Fruit fly (Drosophila melanogaster): ENCODE data around the gene CG15239.

The CG15239 gene

DNA sequence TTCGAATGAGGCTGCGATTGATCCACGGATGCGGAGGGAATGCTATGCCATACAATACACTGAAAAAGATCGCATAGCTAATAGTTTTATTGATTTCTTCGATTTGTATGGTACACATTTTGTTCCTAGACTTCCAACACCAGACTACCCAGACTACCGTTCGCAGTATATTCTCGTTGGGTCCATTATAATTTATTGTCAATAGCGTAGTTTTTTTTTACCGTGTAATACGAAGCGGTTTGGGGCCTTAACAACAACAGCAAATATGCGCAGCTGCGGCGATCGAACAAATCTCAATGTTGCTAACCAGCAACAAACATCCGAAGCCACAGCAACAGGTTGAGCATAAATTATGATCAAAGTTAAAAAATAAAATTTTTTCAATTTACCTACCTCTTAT lies 45.3 kb upstream of the CG15239 start (continued):
- peak; percentile 79 for TF ChIP-seq wek (GFP tag; optimal IDR thresholded peaks at IDR 0.05)
- TF ChIP-seq CG5180 (GFP tag; optimal IDR thresholded peaks at IDR 0.05), result peak; percentile 77
- TF ChIP-seq jing (GFP tag; optimal IDR thresholded peaks at IDR 0.05), result peak; percentile 62
- peak; percentile 85 for TF ChIP-seq lilli (GFP tag; optimal IDR thresholded peaks at IDR 0.05)
- TF ChIP-seq btn (GFP tag; optimal IDR thresholded peaks at IDR 0.05), result peak; percentile 64
- peak; percentile 52 for TF ChIP-seq Oaz (GFP tag; IDR thresholded peaks at IDR 0.05)
- peak; percentile 65 for TF ChIP-seq CG12155 (GFP tag; optimal IDR thresholded peaks at IDR 0.05)
- peak; percentile 67 for TF ChIP-seq CG8388 (GFP tag; optimal IDR thresholded peaks at IDR 0.05)
- TF ChIP-seq CG12219 (GFP tag; optimal IDR thresholded peaks at IDR 0.05), result peak; percentile 82
- TF ChIP-seq CG1024 (GFP tag; IDR thresholded peaks at IDR 0.05), result 0 out of 2 replicates have a peak, but pooled peaks have one; percentile 25
- TF ChIP-seq nerfin-2 (GFP tag; IDR thresholded peaks at IDR 0.05; ENCODE audit: partially characterized antibody), result no peak
- TF ChIP-seq twi (tag; optimal IDR thresholded peaks at IDR 0.05), result peak; percentile 35
- TF ChIP-seq sim (GFP tag; IDR thresholded peaks at IDR 0.05), result peak; percentile 71
- TF ChIP-seq lbe (GFP tag; optimal IDR thresholded peaks at IDR 0.05), result no peak
- TF ChIP-seq Ets97D (GFP tag; optimal IDR thresholded peaks at IDR 0.05), result peak; percentile 17
- peak; percentile 83 for TF ChIP-seq sisA (GFP tag; IDR thresholded peaks at IDR 0.05)
- TF ChIP-seq CG32532 (GFP tag; IDR thresholded peaks at IDR 0.05), result peak; percentile 87
- TF ChIP-seq nau (GFP tag; optimal IDR thresholded peaks at IDR 0.05), result peak; percentile 53
- TF ChIP-seq Dfd (GFP tag; optimal IDR thresholded peaks at IDR 0.05), result no peak
- TF ChIP-seq mirr (GFP tag; optimal IDR thresholded peaks at IDR 0.05), result peak; percentile 57
- peak; percentile 4 for TF ChIP-seq Sry-β (GFP tag; optimal IDR thresholded peaks at IDR 0.05)
- no peak for TF ChIP-seq CG43689 (GFP tag; IDR thresholded peaks at IDR 0.05)
- TF ChIP-seq Elba2 (GFP tag; optimal IDR thresholded peaks at IDR 0.05), result peak; percentile 3
- TF ChIP-seq CG3838 (GFP tag; optimal IDR thresholded peaks at IDR 0.05), result peak; percentile 37
- TF ChIP-seq Sox100B (GFP tag; optimal IDR thresholded peaks at IDR 0.05), result peak; percentile 69
- TF ChIP-seq CG4360 (GFP tag; IDR thresholded peaks at IDR 0.05), result peak; percentile 60
- TF ChIP-seq CG14441 (GFP tag; IDR thresholded peaks at IDR 0.05), result peak; percentile 81
- TF ChIP-seq ATbp (GFP tag; optimal IDR thresholded peaks at IDR 0.05), result peak; percentile 77
- peak; percentile 77 for TF ChIP-seq CG13624 (GFP tag; optimal IDR thresholded peaks at IDR 0.05)
- TF ChIP-seq Myb (GFP tag; optimal IDR thresholded peaks at IDR 0.05), result peak; percentile 54
- TF ChIP-seq danr (GFP tag; IDR thresholded peaks at IDR 0.05), result 0 out of 2 replicates have a peak, but pooled peaks have one; percentile 20
- peak; percentile 68 for TF ChIP-seq pnt (GFP tag; optimal IDR thresholded peaks at IDR 0.05)
- 0 out of 2 replicates have a peak, but pooled peaks have one; percentile 14 for TF ChIP-seq rib (GFP tag; IDR thresholded peaks at IDR 0.05)
- peak; percentile 70 for TF ChIP-seq CG4328 (GFP tag; optimal IDR thresholded peaks at IDR 0.05)
- peak; percentile 66; the same call in 1 of the 2 replicates for TF ChIP-seq CG11696 (GFP tag; IDR thresholded peaks at IDR 0.05)
- TF ChIP-seq tup (GFP tag; optimal IDR thresholded peaks at IDR 0.05), result peak; percentile 2
- TF ChIP-seq CG10274 (GFP tag; optimal IDR thresholded peaks at IDR 0.05), result peak; percentile 47
- peak; percentile 62 for TF ChIP-seq CG4404 (GFP tag; IDR thresholded peaks at IDR 0.05)
- TF ChIP-seq HmgZ (tag; optimal IDR thresholded peaks at IDR 0.05), result peak; percentile 78
- TF ChIP-seq Trl (optimal IDR thresholded peaks at IDR 0.05), result no peak
- TF ChIP-seq Trl (GFP tag; optimal IDR thresholded peaks at IDR 0.05), result peak; percentile 67
- peak; percentile 67 for TF ChIP-seq CG13775 (GFP tag; optimal IDR thresholded peaks at IDR 0.05)
- TF ChIP-seq ac (GFP tag; optimal IDR thresholded peaks at IDR 0.05), result peak; percentile 64
- TF ChIP-seq Hr51 (GFP tag; optimal IDR thresholded peaks at IDR 0.05), result peak; percentile 70 to 87
- no peak for TF ChIP-seq Dref (GFP tag; IDR thresholded peaks at IDR 0.05)
- TF ChIP-seq CG34422 (GFP tag; IDR thresholded peaks at IDR 0.05), result peak; percentile 70; the same call in 1 of the 3 replicates
- peak; percentile 67 for TF ChIP-seq fu2 (GFP tag; optimal IDR thresholded peaks at IDR 0.05)
- TF ChIP-seq MBD-R2 (GFP tag; IDR thresholded peaks at IDR 0.05), result peak; percentile 40
- TF ChIP-seq Hmx (GFP tag; optimal IDR thresholded peaks at IDR 0.05), result peak; percentile 10
- TF ChIP-seq CG42726 (GFP tag; IDR thresholded peaks at IDR 0.05; ENCODE audit: partially characterized antibody), result no peak
- peak; percentile 80 for TF ChIP-seq Xrp1 (GFP tag; IDR thresholded peaks at IDR 0.05)
